Worm (Caenorhabditis elegans): Measurements from ENCODE around the gene ostf-4.

- TF ChIP-seq him-1 (tag; optimal IDR thresholded peaks at IDR 0.05) (no peak), W03F9.2 (tag; optimal IDR thresholded peaks at IDR 0.05) (no peak), dao-5 (tag; optimal IDR thresholded peaks at IDR 0.05) (no peak)
Observed at ce11 chrIII:10355382-10355781, 37.0 kb upstream of the ostf-4 start, which contains the start of gene spp-1.
